Worm (Caenorhabditis elegans) whole organism, L4 larva: Measurements from ENCODE around the gene srw-85.

Source experiments
- F44E2.7 ChIP-seq: fragments of 200-800 bp; sonication (Bioruptor generic); IDR thresholded peaks from 2 replicates; pipeline ENCODE4 v2.1.2; 2022; ENCODE audit warnings: missing genetic modification characterization, missing compliant biosample characterization
- zag-1 ChIP-seq: fragments of 150-350 bp; optimal IDR thresholded peaks from 2 replicates; lab custom pipeline; 2014; ENCODE audit warnings: missing biosample characterization, missing genetic modification characterization

ce11 chrV:19436307-19436706 is 5.4 kb upstream of the srw-85 start, which contains the start of gene C25F9.14:
- no peak for TF ChIP-seq zag-1 (tag; lab: Kevin White, UChicago)
- no peak for TF ChIP-seq F44E2.7
